Worm (Caenorhabditis elegans) whole organism, L4/young adult: ENCODE results near the gene nhr-118.

ENCODE experiments used
- W03F9.2 ChIP-seq: fragments of 150-350 bp; optimal IDR thresholded peaks from 2 replicates; lab custom pipeline; 2014; ENCODE audit warnings: missing biosample characterization, missing genetic modification characterization
- dao-5 ChIP-seq: sonication (generic microtip); optimal IDR thresholded peaks from 2 replicates; lab custom pipeline; 2016; ENCODE audit warnings: missing genotype, missing genetic modification characterization, moderate library complexity, missing compliant biosample characterization
- him-1 ChIP-seq: sonication (generic microtip); optimal IDR thresholded peaks from 2 replicates; lab custom pipeline; 2016; ENCODE audit warnings: missing genotype, missing genetic modification reagents, missing genetic modification characterization, missing compliant biosample characterization

- TF ChIP-seq dao-5 (no peak), him-1 (tag; lab: Kevin White, UChicago) (no peak), W03F9.2 (tag; lab: Kevin White, UChicago) (no peak)
Observed at ce11 chrV:4419767-4420322, 12.2 kb downstream of the nhr-118 start, which contains the start of the genes Y47D7A.7 and Y47D7A.2.
